Fruit fly (Drosophila melanogaster): ENCODE measurements around the gene srw.

srw gene

dm6 chr3L:4239442-4240322 is 43.6 kb downstream of the srw start, which contains the start of gene Sqor (continued):
- TF ChIP-seq OdsH (GFP tag; optimal IDR thresholded peaks at IDR 0.05), result peak; percentile 93
- TF ChIP-seq foxo (GFP tag; optimal IDR thresholded peaks at IDR 0.05), result peak; percentile 64 to 92
- TF ChIP-seq Abd-B (GFP tag; optimal IDR thresholded peaks at IDR 0.05), result no peak
- peak; percentile 30 for TF ChIP-seq Hr78 (GFP tag; optimal IDR thresholded peaks at IDR 0.05)
- TF ChIP-seq dl (GFP tag; optimal IDR thresholded peaks at IDR 0.05; ENCODE audit: insufficient read depth in 1 of 2, partially characterized antibody in 2 of 2), result no peak
- TF ChIP-seq usp (GFP tag; optimal IDR thresholded peaks at IDR 0.05), result peak; percentile 44
- peak; percentile 94 for TF ChIP-seq br (GFP tag; optimal IDR thresholded peaks at IDR 0.05)
- no peak for TF ChIP-seq Dfd (GFP tag; optimal IDR thresholded peaks at IDR 0.05)
- TF ChIP-seq sv (GFP tag; optimal IDR thresholded peaks at IDR 0.05), result peak; percentile 86

dm6 chr3L:4238195-4238594 is 45.1 kb downstream of the srw start:
- no peak for TF ChIP-seq rgr (GFP tag; optimal IDR thresholded peaks at IDR 0.05)
- TF ChIP-seq Abd-B (GFP tag; optimal IDR thresholded peaks at IDR 0.05), result no peak
- no peak for TF ChIP-seq Rel (GFP tag; optimal IDR thresholded peaks at IDR 0.05)
- TF ChIP-seq Rel (tag; optimal IDR thresholded peaks at IDR 0.05), result no peak
- no peak for TF ChIP-seq foxo (GFP tag; optimal IDR thresholded peaks at IDR 0.05)
- TF ChIP-seq Hr83 (GFP tag; optimal IDR thresholded peaks at IDR 0.05; ENCODE audit: poor library complexity, severe bottlenecking), result no peak
- TF ChIP-seq Hr78 (GFP tag; optimal IDR thresholded peaks at IDR 0.05), result no peak
- no peak for TF ChIP-seq pan (optimal IDR thresholded peaks at IDR 0.05)
- no peak for TF ChIP-seq CG32264 (GFP tag; optimal IDR thresholded peaks at IDR 0.05)
- TF ChIP-seq GATAd (GFP tag; optimal IDR thresholded peaks at IDR 0.05), result no peak
- no peak for TF ChIP-seq OdsH (GFP tag; optimal IDR thresholded peaks at IDR 0.05)
- no peak for TF ChIP-seq dmrt93B (GFP tag; optimal IDR thresholded peaks at IDR 0.05)
- TF ChIP-seq tai (GFP tag; optimal IDR thresholded peaks at IDR 0.05), result no peak
- no peak for TF ChIP-seq lola (GFP tag; optimal IDR thresholded peaks at IDR 0.05)
- TF ChIP-seq jim (GFP tag; optimal IDR thresholded peaks at IDR 0.05), result no peak
- no peak for TF ChIP-seq ey (GFP tag; optimal IDR thresholded peaks at IDR 0.05)
- TF ChIP-seq psq (GFP tag; optimal IDR thresholded peaks at IDR 0.05), result no peak
- TF ChIP-seq CrebA (GFP tag; optimal IDR thresholded peaks at IDR 0.05; ENCODE audit: borderline replicate concordance), result no peak
- TF ChIP-seq dsf (GFP tag; optimal IDR thresholded peaks at IDR 0.05; ENCODE audit: borderline replicate concordance), result no peak
- TF ChIP-seq Sp1 (GFP tag; optimal IDR thresholded peaks at IDR 0.05), result no peak

- TF ChIP-seq GATAd (GFP tag; optimal IDR thresholded peaks at IDR 0.05) (no peak), Rel (GFP tag; optimal IDR thresholded peaks at IDR 0.05) (no peak), Rel (tag; optimal IDR thresholded peaks at IDR 0.05) (no peak), Dif (GFP tag; optimal IDR thresholded peaks at IDR 0.05; ENCODE audit: partially characterized antibody) (no peak)
Observed at dm6 chr3L:4236097-4236572, 47.1 kb downstream of the srw start, which contains the start of gene ImpL2. TSS of gene ImpL2 (minus strand) at chr3L:4236147.

DNA sequence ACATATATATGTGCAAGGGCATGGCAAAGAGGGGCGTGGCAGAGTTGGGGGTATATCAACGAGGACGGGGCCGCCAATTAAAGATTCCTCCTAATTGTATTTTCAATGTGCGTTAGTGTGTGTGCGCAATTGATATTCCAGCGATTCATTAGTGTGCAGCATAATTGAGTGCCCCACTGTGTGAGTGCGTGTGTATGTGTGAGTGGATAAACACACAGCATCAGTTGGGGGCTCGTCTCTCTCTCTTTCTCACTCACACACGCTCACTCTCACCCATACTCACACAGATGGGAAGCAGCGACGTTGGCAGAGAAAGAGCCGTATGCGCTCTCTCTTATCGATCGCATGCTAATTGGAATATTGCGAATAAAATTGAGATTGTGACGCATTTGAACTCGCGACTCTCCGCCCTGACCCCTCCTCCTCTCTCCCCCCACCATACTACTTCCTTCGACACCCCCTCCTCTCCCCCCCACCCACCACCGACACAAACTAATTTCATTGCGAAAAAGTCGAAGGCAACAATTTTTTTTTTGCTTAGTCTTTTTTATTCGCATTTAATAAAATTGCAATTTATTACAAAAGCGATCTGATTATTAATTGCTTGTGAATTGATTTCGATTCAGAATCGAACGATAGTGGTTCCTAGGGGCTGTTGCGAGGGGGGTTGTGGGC is 49.5 kb downstream of the srw start:
- TF ChIP-seq N (GFP tag; optimal IDR thresholded peaks at IDR 0.05) (peak; percentile 64), Rel (GFP tag; optimal IDR thresholded peaks at IDR 0.05) (no peak), Rel (tag; optimal IDR thresholded peaks at IDR 0.05) (peak; percentile 2), dsf (GFP tag; optimal IDR thresholded peaks at IDR 0.05; ENCODE audit: borderline replicate concordance) (no peak), dl (GFP tag; optimal IDR thresholded peaks at IDR 0.05; ENCODE audit: insufficient read depth in 1 of 2, partially characterized antibody in 2 of 2) (peak in 1 of 2 experiments; percentile 21), sv (GFP tag; optimal IDR thresholded peaks at IDR 0.05) (no peak), dmrt93B (GFP tag; optimal IDR thresholded peaks at IDR 0.05) (no peak), h (GFP tag; optimal IDR thresholded peaks at IDR 0.05) (no peak), Dif (GFP tag; optimal IDR thresholded peaks at IDR 0.05; ENCODE audit: partially characterized antibody) (peak; percentile 38), Vsx2 (GFP tag; optimal IDR thresholded peaks at IDR 0.05; ENCODE audit: partially characterized antibody) (peak; percentile 11), brk (GFP tag; optimal IDR thresholded peaks at IDR 0.05) (no peak), Sp1 (GFP tag; optimal IDR thresholded peaks at IDR 0.05) (no peak), sage (GFP tag; optimal IDR thresholded peaks at IDR 0.05) (no peak), Jra (GFP tag; optimal IDR thresholded peaks at IDR 0.05) (no peak)

Data from whole organism, wandering third instar larva.